Worm (Caenorhabditis elegans) whole organism, young adult: Measurements from ENCODE around the gene odd-2.

Experiments
- B0035.1 ChIP-seq: sonication (generic microtip); optimal IDR thresholded peaks from 2 replicates; lab custom pipeline; 2016; ENCODE audit warnings: missing genetic modification characterization, mild to moderate bottlenecking, missing compliant biosample characterization, missing genotype, missing genetic modification reagents
- F57C9.4 ChIP-seq: sonication (generic microtip); optimal IDR thresholded peaks from 2 replicates; lab custom pipeline; 2017; ENCODE audit warnings: mild to moderate bottlenecking, missing genetic modification characterization, missing compliant biosample characterization
- ama-1 ChIP-seq, 3 experiments: fragments of 150-350 bp in 1 of 3; sonication (generic microtip) in 2 of 3; optimal IDR thresholded peaks; 2 replicates each; lab custom pipeline; 2014 to 2018; ENCODE audit warnings: missing biosample characterization in 2 of 3, missing genetic modification characterization in 2 of 3, missing genetic modification reagents in 2 of 3
- attf-3 ChIP-seq: fragments of 200-800 bp; sonication (Bioruptor generic); conservative IDR thresholded peaks from 2 replicates; pipeline ENCODE4 v1.3.6; 2022; ENCODE audit warnings: missing genetic modification reagents, missing genetic modification characterization, missing compliant biosample characterization
- dpl-1 ChIP-seq: fragments of 150-350 bp; optimal IDR thresholded peaks from 2 replicates; lab custom pipeline; 2014; ENCODE audit warnings: missing biosample characterization, missing genetic modification reagents, missing genetic modification characterization
- him-1 ChIP-seq: sonication (generic microtip); optimal IDR thresholded peaks from 2 replicates; lab custom pipeline; 2016; ENCODE audit warnings: missing genotype, missing genetic modification reagents, missing genetic modification characterization, missing compliant biosample characterization
- let-526 ChIP-seq: fragments of 200-800 bp; sonication (Bioruptor generic); IDR thresholded peaks from 2 replicates; pipeline ENCODE4 v1.3.6; 2022; ENCODE audit warnings: missing genetic modification reagents, missing genetic modification characterization, missing compliant biosample characterization
- madf-10 ChIP-seq: sonication (generic microtip); optimal IDR thresholded peaks from 2 replicates; lab custom pipeline; 2016; ENCODE audit warnings: mild to moderate bottlenecking, missing genetic modification characterization, missing compliant biosample characterization
- madf-6 ChIP-seq: fragments of 200-800 bp; sonication (Bioruptor generic); IDR thresholded peaks from 2 replicates; pipeline ENCODE4 v1.3.6; 2022; ENCODE audit warnings: missing genetic modification reagents, missing genetic modification characterization, missing compliant biosample characterization
- nhr-90 ChIP-seq: sonication (generic microtip); optimal IDR thresholded peaks from 2 replicates; lab custom pipeline; 2016; ENCODE audit warnings: missing genotype, mild to moderate bottlenecking, missing genetic modification characterization, missing compliant biosample characterization
- snpc-4 ChIP-seq, 5 experiments: fragments of 150-350 bp in 1 of 5; sonication (generic microtip) in 4 of 5; optimal IDR thresholded peaks; 2 replicates each; lab custom pipeline; 2014 to 2018; ENCODE audit warnings: missing genetic modification characterization in 5 of 5, missing biosample characterization in 3 of 5, antibody characterized with exemption in 2 of 5, mild to moderate bottlenecking in 2 of 5, missing compliant biosample characterization in 2 of 5, missing genotype in 2 of 5, moderate library complexity in 2 of 5, missing genetic modification reagents in 1 of 5
- tbx-9 ChIP-seq: sonication (generic microtip); optimal IDR thresholded peaks from 2 replicates; lab custom pipeline; 2016; ENCODE audit warnings: borderline replicate concordance, missing genetic modification characterization, inconsistent platforms, missing compliant biosample characterization
- unc-62 ChIP-seq: fragments of 150-350 bp; optimal IDR thresholded peaks from 2 replicates; lab custom pipeline; 2014; ENCODE audit warnings: missing biosample characterization, missing genetic modification reagents, missing genetic modification characterization
- ztf-25 ChIP-seq: fragments of 200-800 bp; sonication (Bioruptor generic); IDR thresholded peaks from 2 replicates; pipeline ENCODE4 v1.3.6; 2022; ENCODE audit warnings: missing genetic modification reagents, missing genetic modification characterization, missing compliant biosample characterization

DNA sequence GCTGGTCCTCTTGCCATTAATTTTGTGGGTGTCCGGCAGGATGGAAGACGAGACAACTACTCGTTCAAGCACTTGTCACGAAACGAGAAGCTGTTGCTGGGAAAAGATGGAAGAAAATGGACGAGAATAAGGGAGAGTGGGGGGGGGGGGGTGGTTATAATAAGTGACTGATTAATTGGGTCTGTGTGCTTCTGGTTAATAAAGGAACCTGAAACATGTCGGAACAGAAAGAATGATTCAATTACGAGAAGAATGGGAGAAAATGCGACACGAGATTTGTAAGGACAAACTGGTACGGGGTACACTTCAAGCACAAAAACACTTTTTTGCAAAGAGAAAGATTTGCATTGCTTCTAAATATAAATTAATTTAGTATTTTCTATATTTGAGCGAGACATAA is 4.9 kb downstream of the odd-2 start:
- TF ChIP-seq B0035.1 (tag; lab: Kevin White, UChicago) (no peak), madf-6 (GFP tag; lab: Robert Waterston, UW) (no peak), let-526 (GFP tag; lab: Robert Waterston, UW) (no peak), tbx-9 (tag; lab: Kevin White, UChicago) (no peak), unc-62 (GFP tag; lab: Kevin White, UChicago) (no peak), ztf-25 (GFP tag; lab: Robert Waterston, UW) (no peak), F57C9.4 (tag; lab: Kevin White, UChicago) (no peak), him-1 (tag; lab: Kevin White, UChicago) (no peak), ama-1 (optimal IDR thresholded peaks at IDR 0.05; lab: Kevin White, UChicago) (no peak), ama-1 (GFP tag; optimal IDR thresholded peaks at IDR 0.05; lab: Kevin White, UChicago) (no peak), madf-10 (no peak), attf-3 (GFP tag; lab: Robert Waterston, UW) (no peak), nhr-90 (no peak), snpc-4 (GFP tag; optimal IDR thresholded peaks at IDR 0.05; lab: Kevin White, UChicago) (no peak), snpc-4 (tag; optimal IDR thresholded peaks at IDR 0.05; lab: Kevin White, UChicago) (no peak), dpl-1 (GFP tag; lab: Kevin White, UChicago) (no peak)
